Fruit fly (Drosophila melanogaster): ENCODE measurements around the gene CG18764.

- TF ChIP-seq CG7839 (tag; optimal IDR thresholded peaks at IDR 0.05): no peak
- TF ChIP-seq CG11695 (GFP tag; IDR thresholded peaks at IDR 0.05): no peak
- no peak for TF ChIP-seq CG12104 (GFP tag; optimal IDR thresholded peaks at IDR 0.05)
- no peak for TF ChIP-seq CG13894 (tag; optimal IDR thresholded peaks at IDR 0.05)
- no peak for TF ChIP-seq CG17359 (tag; optimal IDR thresholded peaks at IDR 0.05)
- no peak for TF ChIP-seq CG6254 (GFP tag; optimal IDR thresholded peaks at IDR 0.05)
- TF ChIP-seq CG11560 (tag; IDR thresholded peaks at IDR 0.05): no peak
- no peak for TF ChIP-seq CG4360 (GFP tag; IDR thresholded peaks at IDR 0.05)
- TF ChIP-seq seq (GFP tag; IDR thresholded peaks at IDR 0.05): no peak
- no peak for TF ChIP-seq onecut (GFP tag; IDR thresholded peaks at IDR 0.05)
- no peak for TF ChIP-seq CG12391 (tag; optimal IDR thresholded peaks at IDR 0.05)
- TF ChIP-seq run (tag; optimal IDR thresholded peaks at IDR 0.05): no peak
- no peak for TF ChIP-seq CG11504 (tag; optimal IDR thresholded peaks at IDR 0.05)
- TF ChIP-seq CG6813 (GFP tag; optimal IDR thresholded peaks at IDR 0.05): no peak
These were observed 7.8 kb upstream of the CG18764 start for dm6 chr3R:11618879-11619278.
